Worm (Caenorhabditis elegans) whole organism, L2 larva: ENCODE data around the gene F55G11.2.

Source experiments
- R02D3.7 ChIP-seq: fragments of 150-350 bp; optimal IDR thresholded peaks from 2 replicates; lab custom pipeline; 2014; ENCODE audit warnings: missing biosample characterization, missing genetic modification characterization
- elt-1 ChIP-seq: fragments of 150-350 bp; optimal IDR thresholded peaks from 2 replicates; lab custom pipeline; 2014; ENCODE audit warnings: missing biosample characterization, missing genetic modification characterization
- lin-39 ChIP-seq: fragments of 150-350 bp; optimal IDR thresholded peaks from 2 replicates; lab custom pipeline; 2014; ENCODE audit warnings: missing biosample characterization, missing genetic modification reagents, missing genetic modification characterization
- mdl-1 ChIP-seq, 2 experiments: fragments of 150-350 bp in 1 of 2; sonication (generic microtip) in 1 of 2; optimal IDR thresholded peaks; 2 replicates each; lab custom pipeline; 2017; ENCODE audit warnings: missing biosample characterization in 2 of 2, missing genetic modification characterization in 2 of 2
- nhr-23 ChIP-seq: fragments of 150-350 bp; optimal IDR thresholded peaks from 2 replicates; lab custom pipeline; 2014; ENCODE audit warnings: missing biosample characterization, missing genetic modification reagents, missing genetic modification characterization
- nhr-25 ChIP-seq: fragments of 150-350 bp; sonication (generic microtip); optimal IDR thresholded peaks from 3 replicates; lab custom pipeline; 2014; ENCODE audit warnings: missing biosample characterization, missing genetic modification characterization
- unc-62 ChIP-seq: fragments of 150-350 bp; optimal IDR thresholded peaks from 2 replicates; lab custom pipeline; 2014; ENCODE audit warnings: missing biosample characterization, missing genetic modification reagents, missing genetic modification characterization

- TF ChIP-seq nhr-25 (tag; lab: Kevin White, UChicago) (no peak), R02D3.7 (tag; lab: Kevin White, UChicago) (no peak), unc-62 (GFP tag; lab: Kevin White, UChicago) (no peak), lin-39 (no peak), nhr-23 (no peak), elt-1 (tag; lab: Kevin White, UChicago) (no peak), mdl-1 (tag; optimal IDR thresholded peaks at IDR 0.05; lab: Kevin White, UChicago) (no peak)
Measured at ce11 chrIV:13008405-13009208, 39.5 kb upstream of the F55G11.2 start, which contains the start of gene mbk-2.
